ENCODE assay signal across 5 fruit fly cellular contexts in the genomic region with DNA sequence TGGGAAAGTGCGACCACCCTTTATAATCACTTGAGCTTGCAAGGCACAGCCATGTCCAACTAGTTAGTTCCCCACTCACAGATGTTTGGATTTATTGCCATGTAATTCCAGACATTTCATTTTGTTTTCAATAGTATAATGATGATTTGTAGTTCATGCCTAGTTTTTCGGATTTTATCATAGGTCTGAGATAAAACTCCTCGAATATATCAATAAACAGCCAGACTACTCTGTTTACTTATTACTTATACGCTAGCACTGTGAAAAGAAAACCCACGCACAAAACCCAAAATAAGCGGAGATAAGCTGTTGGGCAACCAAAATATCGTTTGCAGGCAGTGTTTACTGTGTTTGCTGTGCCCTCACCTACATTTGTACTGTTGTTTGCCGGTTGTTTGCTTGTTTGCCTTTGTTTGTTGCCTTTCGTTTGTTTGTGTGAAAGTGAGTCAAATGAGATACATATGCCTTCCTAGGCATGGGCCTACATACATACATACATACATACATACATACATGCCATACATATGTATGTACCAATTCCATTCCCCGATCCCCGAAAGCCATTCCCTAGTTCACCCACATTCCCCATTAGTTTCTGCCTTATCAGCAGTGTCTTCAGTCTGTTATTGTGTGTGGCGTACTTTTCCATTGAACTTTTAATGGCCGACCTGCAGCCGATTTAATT.
TF ChIP-seq lines count a peak whose summit lies in the region.

No protein-coding gene starts in this region.

TF ChIP-seq in whole organism, adult, 20 proteins besides CTCF, POLR2A, EP300 and RAD21 (continued from another document):
- TF ChIP-seq pad (GFP tag; optimal IDR thresholded peaks at IDR 0.05; lab: Kevin White, UChicago): no peak
- TF ChIP-seq Hr96 (GFP tag; optimal IDR thresholded peaks at IDR 0.05; lab: Kevin White, UChicago): no peak
- no peak for TF ChIP-seq Mnt (GFP tag; optimal IDR thresholded peaks at IDR 0.05; lab: Kevin White, UChicago)
TF ChIP-seq in whole organism, adult: peak in this region for 5.

TF ChIP-seq in whole organism, embryonic, 481 proteins besides CTCF, POLR2A, EP300 and RAD21 (continued from another document and continues in another):
- TF ChIP-seq CG14441 (GFP tag; IDR thresholded peaks at IDR 0.05; lab: Robert Waterston, UW) (no peak; the same call in 1 of the 2 replicates), CG10462 (GFP tag; optimal IDR thresholded peaks at IDR 0.05; lab: Kevin White, UChicago) (peak; percentile 55), crp (GFP tag; optimal IDR thresholded peaks at IDR 0.05; lab: Kevin White, UChicago) (peak in 1 of 2 experiments; percentile 27), CG11695 (GFP tag; IDR thresholded peaks at IDR 0.05; lab: Robert Waterston, UW) (peak; percentile 55), CG17328 (GFP tag; IDR thresholded peaks at IDR 0.05; lab: Robert Waterston, UW) (peak; percentile 70; the same call in 1 of the 2 replicates), Drgx (GFP tag; IDR thresholded peaks at IDR 0.05; lab: Robert Waterston, UW) (no peak), HLH4C (GFP tag; IDR thresholded peaks at IDR 0.05; lab: Robert Waterston, UW; ENCODE audit: partially characterized antibody) (no peak), dimm (GFP tag; IDR thresholded peaks at IDR 0.05; lab: Robert Waterston, UW) (no peak), bowl (GFP tag; IDR thresholded peaks at IDR 0.05; lab: Robert Waterston, UW) (no peak), CG1603 (tag; optimal IDR thresholded peaks at IDR 0.05; lab: Kevin White, UChicago) (peak; percentile 81), fd3F (GFP tag; optimal IDR thresholded peaks at IDR 0.05; lab: Kevin White, UChicago) (no peak), sens (GFP tag; lab: Kevin White, UChicago) (peak; percentile 98), br (optimal IDR thresholded peaks at IDR 0.05; lab: Kevin White, UChicago) (no peak), dm (GFP tag; optimal IDR thresholded peaks at IDR 0.05; lab: Kevin White, UChicago) (peak; percentile 5), danr (GFP tag; IDR thresholded peaks at IDR 0.05; lab: Robert Waterston, UW) (no peak), CG4404 (GFP tag; IDR thresholded peaks at IDR 0.05; lab: Robert Waterston, UW) (peak; percentile 18; the same call in 1 of the 2 replicates), CG13894 (tag; optimal IDR thresholded peaks at IDR 0.05; lab: Kevin White, UChicago) (no peak), amos (GFP tag; IDR thresholded peaks at IDR 0.05; lab: Robert Waterston, UW; ENCODE audit: partially characterized antibody) (no peak), CG10565 (GFP tag; optimal IDR thresholded peaks at IDR 0.05; lab: Kevin White, UChicago) (no peak), CG31441 (GFP tag; IDR thresholded peaks at IDR 0.05; lab: Robert Waterston, UW) (peak; percentile 62; the same call in 1 of the 2 replicates), CG6765 (GFP tag; optimal IDR thresholded peaks at IDR 0.05; lab: Kevin White, UChicago) (peak; percentile 71), Ets97D (GFP tag; optimal IDR thresholded peaks at IDR 0.05; lab: Kevin White, UChicago) (peak; percentile 37), CG14014 (GFP tag; IDR thresholded peaks at IDR 0.05; lab: Robert Waterston, UW) (0 out of 2 replicates have a peak, but pooled peaks have one; percentile 13), D (optimal IDR thresholded peaks at IDR 0.05; lab: Kevin White, UChicago) (no peak), D (GFP tag; optimal IDR thresholded peaks at IDR 0.05; lab: Kevin White, UChicago) (peak; percentile 84), CG32532 (GFP tag; IDR thresholded peaks at IDR 0.05; lab: Robert Waterston, UW) (no peak), ham (GFP tag; IDR thresholded peaks at IDR 0.05; lab: Robert Waterston, UW) (no peak), Dip2 (GFP tag; IDR thresholded peaks at IDR 0.05; lab: Robert Waterston, UW) (no peak), da (GFP tag; optimal IDR thresholded peaks at IDR 0.05; lab: Kevin White, UChicago) (peak; percentile 68)

TF ChIP-seq in whole organism, prepupa, 60 proteins besides CTCF, POLR2A, EP300 and RAD21 (continued from another document and continues in another):
- TF ChIP-seq Sox15 (GFP tag; optimal IDR thresholded peaks at IDR 0.05; lab: Kevin White, UChicago) (no peak), CG7368 (GFP tag; optimal IDR thresholded peaks at IDR 0.05; lab: Kevin White, UChicago) (peak; percentile 40), CG9139 (GFP tag; optimal IDR thresholded peaks at IDR 0.05; lab: Kevin White, UChicago) (no peak), Lpt (GFP tag; optimal IDR thresholded peaks at IDR 0.05; lab: Kevin White, UChicago) (no peak), spab (GFP tag; optimal IDR thresholded peaks at IDR 0.05; lab: Kevin White, UChicago) (peak; percentile 18), fd59A (GFP tag; optimal IDR thresholded peaks at IDR 0.05; lab: Kevin White, UChicago) (no peak), CG6854 (GFP tag; optimal IDR thresholded peaks at IDR 0.05; lab: Kevin White, UChicago) (no peak), CG34406 (GFP tag; optimal IDR thresholded peaks at IDR 0.05; lab: Kevin White, UChicago) (peak; percentile 41), Smox (GFP tag; optimal IDR thresholded peaks at IDR 0.05; lab: Kevin White, UChicago) (no peak), cyc (GFP tag; optimal IDR thresholded peaks at IDR 0.05; lab: Kevin White, UChicago) (peak; percentile 4), fkh (GFP tag; optimal IDR thresholded peaks at IDR 0.05; lab: Kevin White, UChicago) (peak; percentile 98), dac (GFP tag; optimal IDR thresholded peaks at IDR 0.05; lab: Kevin White, UChicago) (peak; percentile 15), acj6 (GFP tag; optimal IDR thresholded peaks at IDR 0.05; lab: Kevin White, UChicago) (peak; percentile 29), CG6163 (GFP tag; IDR thresholded peaks at IDR 0.05; lab: Robert Waterston, UW) (no peak), CG10669 (GFP tag; optimal IDR thresholded peaks at IDR 0.05; lab: Kevin White, UChicago) (peak; percentile 39), CG1621 (tag; optimal IDR thresholded peaks at IDR 0.05; lab: Kevin White, UChicago) (peak; percentile 12), Met (GFP tag; optimal IDR thresholded peaks at IDR 0.05; lab: Kevin White, UChicago) (peak; percentile 36), CG15336 (GFP tag; IDR thresholded peaks at IDR 0.05; lab: Robert Waterston, UW) (peak; percentile 36; the same call in 1 of the 2 replicates), Eip75B (GFP tag; optimal IDR thresholded peaks at IDR 0.05; lab: Kevin White, UChicago) (peak; percentile 56), Ets21C (GFP tag; optimal IDR thresholded peaks at IDR 0.05; lab: Kevin White, UChicago) (no peak), svp (GFP tag; lab: Kevin White, UChicago) (peak; percentile 35), CG6808 (GFP tag; optimal IDR thresholded peaks at IDR 0.05; lab: Kevin White, UChicago) (no peak), CG32006 (GFP tag; optimal IDR thresholded peaks at IDR 0.05; lab: Kevin White, UChicago) (peak; percentile 60), Sox102F (GFP tag; optimal IDR thresholded peaks at IDR 0.05; lab: Kevin White, UChicago) (peak; percentile 37), CG8632 (GFP tag; optimal IDR thresholded peaks at IDR 0.05; lab: Kevin White, UChicago) (peak; percentile 34), CG6276 (GFP tag; optimal IDR thresholded peaks at IDR 0.05; lab: Kevin White, UChicago) (no peak), achi (GFP tag; optimal IDR thresholded peaks at IDR 0.05; lab: Kevin White, UChicago) (peak; percentile 50), Sox14 (GFP tag; optimal IDR thresholded peaks at IDR 0.05; lab: Kevin White, UChicago) (peak; percentile 55), Eip93F (GFP tag; optimal IDR thresholded peaks at IDR 0.05; lab: Kevin White, UChicago) (no peak), topi (GFP tag; optimal IDR thresholded peaks at IDR 0.05; lab: Kevin White, UChicago) (no peak), CG11294 (GFP tag; IDR thresholded peaks at IDR 0.05; lab: Robert Waterston, UW) (no peak), Hr38 (GFP tag; optimal IDR thresholded peaks at IDR 0.05; lab: Kevin White, UChicago) (no peak)

TF ChIP-seq in whole organism, pupa, 21 proteins besides CTCF, POLR2A, EP300 and RAD21 (continued from another document):
- TF ChIP-seq CG32121 (GFP tag; IDR thresholded peaks at IDR 0.05; lab: Robert Waterston, UW): peak; percentile 38
TF ChIP-seq in whole organism, pupa: peak in this region for 10.

TF ChIP-seq in whole organism, wandering third instar larva, 38 proteins besides CTCF, POLR2A, EP300 and RAD21 (continued from another document):
- TF ChIP-seq HLH106 (tag; optimal IDR thresholded peaks at IDR 0.05; lab: Kevin White, UChicago): peak; percentile 16
- no peak for TF ChIP-seq Myc (optimal IDR thresholded peaks at IDR 0.05; lab: Kevin White, UChicago)
- no peak for TF ChIP-seq Dif (GFP tag; optimal IDR thresholded peaks at IDR 0.05; lab: Kevin White, UChicago; ENCODE audit: partially characterized antibody)
- peak; percentile 40 for TF ChIP-seq OdsH (GFP tag; optimal IDR thresholded peaks at IDR 0.05; lab: Kevin White, UChicago)
- TF ChIP-seq tai (GFP tag; optimal IDR thresholded peaks at IDR 0.05; lab: Kevin White, UChicago): no peak
- TF ChIP-seq br (GFP tag; optimal IDR thresholded peaks at IDR 0.05; lab: Kevin White, UChicago): peak; percentile 38
- TF ChIP-seq N (GFP tag; optimal IDR thresholded peaks at IDR 0.05; lab: Kevin White, UChicago): no peak
- TF ChIP-seq Vsx2 (GFP tag; optimal IDR thresholded peaks at IDR 0.05; lab: Kevin White, UChicago; ENCODE audit: partially characterized antibody): no peak
- TF ChIP-seq dl (GFP tag; optimal IDR thresholded peaks at IDR 0.05; lab: Kevin White, UChicago; ENCODE audit: insufficient read depth in 1 of 2, partially characterized antibody in 2 of 2): no peak
- no peak for TF ChIP-seq Hr83 (GFP tag; optimal IDR thresholded peaks at IDR 0.05; lab: Kevin White, UChicago; ENCODE audit: poor library complexity, severe bottlenecking)
- no peak for TF ChIP-seq psq (GFP tag; optimal IDR thresholded peaks at IDR 0.05; lab: Kevin White, UChicago)
- TF ChIP-seq CrebA (GFP tag; optimal IDR thresholded peaks at IDR 0.05; lab: Kevin White, UChicago; ENCODE audit: borderline replicate concordance): no peak
- no peak for TF ChIP-seq Rel (GFP tag; optimal IDR thresholded peaks at IDR 0.05; lab: Kevin White, UChicago)
- no peak for TF ChIP-seq Rel (tag; optimal IDR thresholded peaks at IDR 0.05; lab: Kevin White, UChicago)
- no peak for TF ChIP-seq sage (GFP tag; optimal IDR thresholded peaks at IDR 0.05; lab: Kevin White, UChicago)
- no peak for TF ChIP-seq usp (GFP tag; optimal IDR thresholded peaks at IDR 0.05; lab: Kevin White, UChicago)
- TF ChIP-seq dmrt93B (GFP tag; optimal IDR thresholded peaks at IDR 0.05; lab: Kevin White, UChicago): peak; percentile 5
